Worm (Caenorhabditis elegans) whole organism, L1 larva: Measurements from ENCODE around the gene clec-179.

Experiments
- C04F5.9 ChIP-seq: sonication (generic microtip); optimal IDR thresholded peaks from 2 replicates; lab custom pipeline; 2016; ENCODE audit warnings: missing genetic modification characterization, missing compliant biosample characterization
- C16A3.4 ChIP-seq: fragments of 150-350 bp; optimal IDR thresholded peaks from 2 replicates; lab custom pipeline; 2014; ENCODE audit warnings: missing biosample characterization, missing genetic modification characterization
- C34B4.2 ChIP-seq: sonication (generic microtip); optimal IDR thresholded peaks from 2 replicates; lab custom pipeline; 2017; ENCODE audit warnings: mild to moderate bottlenecking, missing genetic modification characterization, missing compliant biosample characterization
- F16B12.6 ChIP-seq: fragments of 150-350 bp; optimal IDR thresholded peaks from 2 replicates; lab custom pipeline; 2014; ENCODE audit warnings: missing biosample characterization, missing genetic modification characterization
- aha-1 ChIP-seq: fragments of 150-350 bp; optimal IDR thresholded peaks from 2 replicates; lab custom pipeline; 2014; ENCODE audit warnings: missing biosample characterization, missing genetic modification characterization
- alr-1 ChIP-seq: fragments of 200-800 bp; sonication (Bioruptor generic); optimal IDR thresholded peaks from 2 replicates; lab custom pipeline; 2018; ENCODE audit warnings: borderline replicate concordance, mild to moderate bottlenecking, missing genetic modification characterization, missing compliant biosample characterization
- aly-2 ChIP-seq: fragments of 150-350 bp; optimal IDR thresholded peaks from 2 replicates; lab custom pipeline; 2014; ENCODE audit warnings: missing biosample characterization, missing genetic modification characterization
- ceh-82 ChIP-seq, 3 experiments: fragments of 150-350 bp in 1 of 3; sonication (generic microtip) in 2 of 3; optimal IDR thresholded peaks; 2 replicates each; lab custom pipeline; 2014 to 2017; ENCODE audit warnings: missing biosample characterization in 3 of 3, missing genetic modification characterization in 3 of 3
- dpl-1 ChIP-seq, 3 experiments: fragments of 150-350 bp in 2 of 3; sonication (generic microtip) in 1 of 3; optimal IDR thresholded peaks; 2 replicates each; lab custom pipeline; 2014 to 2017; ENCODE audit warnings: missing biosample characterization in 3 of 3, missing genetic modification characterization in 3 of 3, missing genetic modification reagents in 3 of 3
- dsc-1 ChIP-seq: sonication (generic microtip); optimal IDR thresholded peaks from 2 replicates; lab custom pipeline; 2016; ENCODE audit warnings: mild to moderate bottlenecking, missing genetic modification characterization, missing compliant biosample characterization
- efl-1 ChIP-seq, 4 experiments: fragments of 150-350 bp; optimal IDR thresholded peaks in 3 of 4; peaks in 1 of 4; 1 replicate in 1 of 4; 2 replicates in 3 of 4; lab custom pipeline; 2014; ENCODE audit warnings: missing biosample characterization in 2 of 4, missing genetic modification characterization in 2 of 4, missing genetic modification reagents in 2 of 4
- efl-3 ChIP-seq: fragments of 200-800 bp; sonication (Bioruptor generic); optimal IDR thresholded peaks from 2 replicates; lab custom pipeline; 2018; ENCODE audit warnings: mild to moderate bottlenecking, missing genetic modification characterization, missing compliant biosample characterization
- fkh-4 ChIP-seq: sonication (generic microtip); optimal IDR thresholded peaks from 2 replicates; lab custom pipeline; 2016; ENCODE audit warnings: missing compliant biosample characterization, missing genetic modification characterization, borderline replicate concordance
- fkh-8 ChIP-seq: sonication (generic microtip); optimal IDR thresholded peaks from 2 replicates; lab custom pipeline; 2016; ENCODE audit warnings: mild to moderate bottlenecking, missing genetic modification characterization, missing compliant biosample characterization
- grh-1 ChIP-seq: fragments of 200-800 bp; sonication (Bioruptor generic); IDR thresholded peaks from 2 replicates; pipeline ENCODE4 v1.3.6; 2022; ENCODE audit warnings: missing genetic modification reagents, missing genetic modification characterization, missing compliant biosample characterization
- hpl-2 ChIP-seq: fragments of 150-350 bp; optimal IDR thresholded peaks from 2 replicates; lab custom pipeline; 2014; ENCODE audit warnings: missing biosample characterization, missing genetic modification reagents, missing genetic modification characterization
- irx-1 ChIP-seq: sonication (generic microtip); optimal IDR thresholded peaks from 2 replicates; lab custom pipeline; 2016; ENCODE audit warnings: missing genetic modification characterization, missing compliant biosample characterization
- lin-14 ChIP-seq: fragments of 200-800 bp; sonication (Bioruptor generic); optimal IDR thresholded peaks from 2 replicates; lab custom pipeline; 2018; ENCODE audit warnings: mild to moderate bottlenecking, missing genetic modification characterization, moderate library complexity, missing compliant biosample characterization
- lin-35 ChIP-seq, 2 experiments: fragments of 150-350 bp; optimal IDR thresholded peaks; 2 replicates each; lab custom pipeline; 2014; ENCODE audit warnings: missing biosample characterization in 2 of 2, missing genetic modification characterization in 2 of 2, missing genetic modification reagents in 2 of 2
- lir-3 ChIP-seq: sonication (generic microtip); optimal IDR thresholded peaks from 2 replicates; lab custom pipeline; 2016; ENCODE audit warnings: mild to moderate bottlenecking, missing genetic modification characterization, moderate library complexity, missing compliant biosample characterization; ENCODE audit not compliant: poor library complexity
- lsy-2 ChIP-seq, 2 experiments: fragments of 150-350 bp; optimal IDR thresholded peaks; 2 replicates each; lab custom pipeline; 2014; ENCODE audit warnings: missing biosample characterization in 2 of 2, missing genetic modification characterization in 2 of 2
- mab-9 ChIP-seq: fragments of 200-800 bp; sonication (Bioruptor generic); IDR thresholded peaks from 2 replicates; pipeline ENCODE4 v1.3.6; 2022; ENCODE audit warnings: missing genetic modification reagents, missing genetic modification characterization, missing compliant biosample characterization
- mdl-1 ChIP-seq, 2 experiments: fragments of 150-350 bp; optimal IDR thresholded peaks; 2 replicates each; lab custom pipeline; 2014 to 2017; ENCODE audit warnings: missing biosample characterization in 2 of 2, missing genetic modification characterization in 2 of 2, inconsistent platforms in 1 of 2
- mef-2 ChIP-seq: fragments of 150-350 bp; optimal IDR thresholded peaks from 2 replicates; lab custom pipeline; 2014; ENCODE audit warnings: missing biosample characterization, missing genetic modification characterization
- mep-1 ChIP-seq: fragments of 150-350 bp; optimal IDR thresholded peaks from 2 replicates; lab custom pipeline; 2014; ENCODE audit warnings: missing biosample characterization, missing genetic modification characterization
- nhr-12 ChIP-seq: sonication (generic microtip); optimal IDR thresholded peaks from 2 replicates; lab custom pipeline; 2017; ENCODE audit warnings: missing biosample characterization, missing genetic modification characterization
- nhr-20 ChIP-seq: sonication (generic microtip); optimal IDR thresholded peaks from 2 replicates; lab custom pipeline; 2016; ENCODE audit warnings: mild to moderate bottlenecking, missing genetic modification characterization, missing compliant biosample characterization
- nhr-237 ChIP-seq: fragments of 150-350 bp; optimal IDR thresholded peaks from 2 replicates; lab custom pipeline; 2014; ENCODE audit warnings: missing biosample characterization, missing genetic modification characterization
- nhr-47 ChIP-seq: sonication (generic microtip); optimal IDR thresholded peaks from 2 replicates; lab custom pipeline; 2016; ENCODE audit warnings: mild to moderate bottlenecking, missing genetic modification characterization, moderate library complexity, missing compliant biosample characterization
- nhr-76 ChIP-seq: sonication (generic microtip); optimal IDR thresholded peaks from 2 replicates; lab custom pipeline; 2017; ENCODE audit warnings: missing biosample characterization, missing genetic modification characterization
- nhr-77 ChIP-seq: fragments of 150-350 bp; optimal IDR thresholded peaks from 2 replicates; lab custom pipeline; 2014; ENCODE audit warnings: missing biosample characterization, missing genetic modification characterization
- nhr-84 ChIP-seq: sonication (generic microtip); optimal IDR thresholded peaks from 2 replicates; lab custom pipeline; 2017; ENCODE audit warnings: missing biosample characterization, missing genetic modification characterization
- nhr-85 ChIP-seq: sonication (generic microtip); peaks from one replicate; lab custom pipeline; 2016; ENCODE audit warnings: missing genetic modification characterization, inconsistent platforms, missing compliant biosample characterization
- pag-3 ChIP-seq: sonication (generic microtip); optimal IDR thresholded peaks from 2 replicates; lab custom pipeline; 2017; ENCODE audit warnings: missing genetic modification characterization, mild to moderate bottlenecking, missing compliant biosample characterization, antibody characterized with exemption, borderline replicate concordance; ENCODE audit not compliant: insufficient read depth
- pqm-1 ChIP-seq: sonication (generic microtip); optimal IDR thresholded peaks from 3 replicates; lab custom pipeline; 2017; ENCODE audit warnings: missing biosample characterization, missing genetic modification characterization
- rnt-1 ChIP-seq: sonication (generic microtip); optimal IDR thresholded peaks from 2 replicates; lab custom pipeline; 2016; ENCODE audit warnings: mild to moderate bottlenecking, missing genetic modification characterization, moderate library complexity, missing compliant biosample characterization
- skn-1 ChIP-seq: fragments of 150-350 bp; optimal IDR thresholded peaks from 2 replicates; lab custom pipeline; 2014; ENCODE audit warnings: missing biosample characterization, missing genetic modification characterization
- snpc-4 ChIP-seq: fragments of 150-350 bp; optimal IDR thresholded peaks from 2 replicates; lab custom pipeline; 2014; ENCODE audit warnings: missing biosample characterization, missing genetic modification characterization
- snu-23 ChIP-seq: sonication (generic microtip); optimal IDR thresholded peaks from 2 replicates; lab custom pipeline; 2016; ENCODE audit warnings: missing genetic modification characterization, missing compliant biosample characterization
- sup-37 ChIP-seq: fragments of 200-800 bp; sonication (Bioruptor generic); optimal IDR thresholded peaks from 2 replicates; lab custom pipeline; 2018; ENCODE audit warnings: mild to moderate bottlenecking, missing genetic modification characterization, missing compliant biosample characterization
- tbx-2 ChIP-seq: sonication (generic microtip); optimal IDR thresholded peaks from 2 replicates; lab custom pipeline; 2016; ENCODE audit warnings: missing genetic modification characterization, missing compliant biosample characterization
- unc-130 ChIP-seq: fragments of 150-350 bp; optimal IDR thresholded peaks from 2 replicates; lab custom pipeline; 2017; ENCODE audit warnings: missing biosample characterization, missing genetic modification characterization, inconsistent platforms
- unc-62 ChIP-seq: fragments of 150-350 bp; optimal IDR thresholded peaks from 2 replicates; lab custom pipeline; 2014; ENCODE audit warnings: missing biosample characterization, missing genetic modification reagents, missing genetic modification characterization
- unc-98 ChIP-seq: fragments of 200-800 bp; sonication (Bioruptor generic); IDR thresholded peaks from 2 replicates; pipeline ENCODE4 v1.3.6; 2022; ENCODE audit warnings: missing genetic modification characterization, missing compliant biosample characterization

Gene clec-179

ce11 chrIV:7171222-7171621 lies 13.3 kb downstream of the clec-179 start, which contains the start of gene str-220:
str-220 (minus strand) TSS chrIV:7171322.
- TF ChIP-seq fkh-4 (tag; lab: Kevin White, UChicago) (no peak), aha-1 (tag; lab: Kevin White, UChicago) (no peak), C16A3.4 (tag; lab: Kevin White, UChicago) (no peak), nhr-76 (tag; lab: Kevin White, UChicago) (no peak), aly-2 (tag; lab: Kevin White, UChicago) (no peak), nhr-84 (tag; lab: Kevin White, UChicago) (no peak), pag-3 (tag; lab: Kevin White, UChicago) (no peak), fkh-8 (tag; lab: Kevin White, UChicago) (no peak), lir-3 (tag; lab: Kevin White, UChicago) (no peak), mab-9 (GFP tag; lab: Robert Waterston, UW) (no peak), pqm-1 (no peak), C04F5.9 (tag; lab: Kevin White, UChicago) (no peak), snu-23 (GFP tag; lab: Kevin White, UChicago) (no peak), mef-2 (tag; lab: Kevin White, UChicago) (no peak)

DNA sequence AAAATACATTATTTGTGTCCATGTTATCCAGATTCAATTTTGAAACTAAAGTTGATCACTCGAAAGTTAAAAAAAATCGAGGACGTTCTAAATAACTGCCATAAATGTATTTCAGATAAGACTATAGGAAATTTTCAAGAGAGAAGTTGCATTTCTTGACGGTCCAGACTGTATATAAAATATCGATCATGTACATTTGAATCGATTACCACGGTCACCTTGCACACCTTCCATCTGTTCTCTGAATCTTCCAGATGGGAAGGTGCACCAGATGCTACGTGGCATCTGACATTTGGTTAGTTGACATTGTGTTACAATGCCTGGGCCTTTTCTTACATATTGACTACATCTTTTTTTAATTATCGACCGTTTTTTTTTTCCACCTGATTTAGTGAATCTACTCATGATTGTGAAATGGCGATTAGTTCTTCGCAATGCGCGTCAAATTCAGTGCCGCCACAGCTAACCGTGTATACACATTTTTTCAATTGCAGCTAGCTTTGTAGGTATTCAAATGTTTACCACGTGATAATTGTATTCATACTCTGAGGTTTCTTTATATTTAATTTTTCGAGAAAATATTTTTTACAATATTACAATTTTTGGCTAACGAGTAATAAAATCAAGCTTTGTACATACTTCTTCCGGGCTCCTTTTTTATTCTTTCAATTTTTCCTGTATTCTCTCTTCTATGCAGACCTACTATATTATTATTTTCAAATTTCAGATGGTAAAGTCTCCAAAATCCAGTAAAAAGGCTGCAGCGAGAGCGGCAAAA lies 16.3 kb downstream of the clec-179 start, which contains the start of gene skr-16:
skr-16 (plus strand) TSS at position 728 of the 778 bp plus-strand sequence.
- no peak for TF ChIP-seq fkh-4 (tag; lab: Kevin White, UChicago)
- peak; percentile 6 for TF ChIP-seq fkh-8 (tag; lab: Kevin White, UChicago)
- no peak for TF ChIP-seq unc-130 (tag; lab: Kevin White, UChicago)
- TF ChIP-seq F16B12.6 (tag; lab: Kevin White, UChicago), result peak; percentile 82
- TF ChIP-seq dsc-1 (tag; lab: Kevin White, UChicago), result peak; percentile 32
- TF ChIP-seq skn-1 (tag; lab: Kevin White, UChicago), result peak; percentile 13
- TF ChIP-seq rnt-1 (tag; lab: Kevin White, UChicago), result peak; percentile 1
- TF ChIP-seq lin-35 (GFP tag; optimal IDR thresholded peaks at IDR 0.05; lab: Kevin White, UChicago), result peak; percentile 22 to 64
- no peak for TF ChIP-seq efl-3
- peak; percentile 5 for TF ChIP-seq nhr-47 (tag; lab: Kevin White, UChicago)
- TF ChIP-seq mdl-1 (tag; optimal IDR thresholded peaks at IDR 0.05; lab: Kevin White, UChicago), result peak in 1 of 2 experiments; percentile 47
- TF ChIP-seq nhr-85, result peak; percentile 55
- peak; percentile 7 to 50 for TF ChIP-seq efl-1 (optimal IDR thresholded peaks at IDR 0.05; lab: Kevin White, UChicago)
- TF ChIP-seq efl-1 (GFP tag; optimal IDR thresholded peaks at IDR 0.05 in 1 of 2; lab: Kevin White, UChicago), result peak; percentile 64 to 92
- TF ChIP-seq dpl-1 (GFP tag; optimal IDR thresholded peaks at IDR 0.05; lab: Kevin White, UChicago), result peak; percentile 26 to 70 (median 27)
- TF ChIP-seq aly-2 (tag; lab: Kevin White, UChicago), result no peak
- peak; percentile 9 for TF ChIP-seq snpc-4 (tag; lab: Kevin White, UChicago)
- TF ChIP-seq lsy-2 (tag; optimal IDR thresholded peaks at IDR 0.05; lab: Kevin White, UChicago), result peak in 1 of 2 experiments; percentile 20
- peak; percentile 79 for TF ChIP-seq mep-1 (tag; lab: Kevin White, UChicago)

- peak; percentile 8 to 27 (median 13) for TF ChIP-seq dpl-1 (GFP tag; optimal IDR thresholded peaks at IDR 0.05; lab: Kevin White, UChicago)
- peak; percentile 7 for TF ChIP-seq lir-3 (tag; lab: Kevin White, UChicago)
- TF ChIP-seq nhr-77 (tag; lab: Kevin White, UChicago), result no peak
- TF ChIP-seq tbx-2 (tag; lab: Kevin White, UChicago), result no peak
- TF ChIP-seq sup-37 (GFP tag; lab: Kevin White, UChicago), result no peak
- TF ChIP-seq nhr-12 (tag; lab: Kevin White, UChicago), result no peak
- TF ChIP-seq nhr-237, result no peak
- TF ChIP-seq lin-14 (GFP tag; lab: Kevin White, UChicago), result no peak
- TF ChIP-seq efl-1 (optimal IDR thresholded peaks at IDR 0.05; lab: Kevin White, UChicago), result peak; percentile 65 to 73
- TF ChIP-seq efl-1 (GFP tag; optimal IDR thresholded peaks at IDR 0.05 in 1 of 2; lab: Kevin White, UChicago), result peak in 1 of 2 experiments; percentile 82
- no peak for TF ChIP-seq hpl-2 (GFP tag; lab: Kevin White, UChicago)
- no peak for TF ChIP-seq unc-98
- TF ChIP-seq rnt-1 (tag; lab: Kevin White, UChicago), result peak; percentile 38
- no peak for TF ChIP-seq grh-1 (GFP tag; lab: Robert Waterston, UW)
- TF ChIP-seq nhr-20 (tag; lab: Kevin White, UChicago), result no peak
- TF ChIP-seq aha-1 (tag; lab: Kevin White, UChicago), result no peak
- no peak for TF ChIP-seq mab-9 (GFP tag; lab: Robert Waterston, UW)
- TF ChIP-seq mep-1 (tag; lab: Kevin White, UChicago), result peak; percentile 53
- no peak for TF ChIP-seq alr-1 (tag; lab: Kevin White, UChicago)
- no peak for TF ChIP-seq lin-35 (GFP tag; optimal IDR thresholded peaks at IDR 0.05; lab: Kevin White, UChicago)
- TF ChIP-seq unc-62, result no peak
- TF ChIP-seq ceh-82 (tag; optimal IDR thresholded peaks at IDR 0.05; lab: Kevin White, UChicago), result peak in 1 of 3 experiments; percentile 31
- no peak for TF ChIP-seq C34B4.2 (tag; lab: Kevin White, UChicago)
- no peak for TF ChIP-seq irx-1
Observed at ce11 chrIV:7166553-7166952, 17.9 kb downstream of the clec-179 start, which contains the start of gene C42D4.18. C42D4.18 (plus strand) TSS chrIV:7166783.
